Fruit fly (Drosophila melanogaster) whole organism, embryonic: ENCODE measurements around the gene Rsbp15.

Source experiments
- Asciz ChIP-seq: fragments of 200-800 bp; sonication (Bioruptor generic); optimal IDR thresholded peaks from 2 replicates; lab custom pipeline; 2017; ENCODE audit warnings: missing biosample characterization, mild to moderate bottlenecking, missing genetic modification characterization, missing genetic modification reagents
- BEAF-32 ChIP-seq: fragments of 200-800 bp; sonication (Bioruptor generic); optimal IDR thresholded peaks from 3 replicates; lab custom pipeline; 2017; ENCODE audit warnings: missing biosample characterization, missing genetic modification characterization, mild to moderate bottlenecking, moderate library complexity, missing genetic modification reagents
- CG10959 ChIP-seq: fragments of 200-800 bp; sonication (Bioruptor generic); IDR thresholded peaks from 2 replicates; pipeline ENCODE4 v1.3.6; 2022; ENCODE audit warnings: missing biosample characterization, missing genetic modification characterization
- CG12236 ChIP-seq: fragments of 200-800 bp; sonication (Bioruptor generic); optimal IDR thresholded peaks from 2 replicates; lab custom pipeline; 2016; ENCODE audit warnings: missing biosample characterization, missing genetic modification characterization
- CG13287 ChIP-seq: fragments of 200-800 bp; sonication (Bioruptor generic); IDR thresholded peaks from 2 replicates; pipeline ENCODE4 v1.3.6; 2022; ENCODE audit warnings: missing biosample characterization, missing genetic modification characterization; ENCODE audit not compliant: partially characterized antibody
- CG13296 ChIP-seq: fragments of 200-800 bp; sonication (Bioruptor generic); optimal IDR thresholded peaks from 3 replicates; lab custom pipeline; 2018; ENCODE audit warnings: missing biosample characterization, mild to moderate bottlenecking, missing genetic modification characterization
- CG1603 ChIP-seq: fragments of 200-800 bp; sonication (Bioruptor generic); optimal IDR thresholded peaks from 2 replicates; lab custom pipeline; 2019; ENCODE audit warnings: missing biosample characterization, mild to moderate bottlenecking, missing genetic modification characterization, moderate library complexity
- CG1792 ChIP-seq: fragments of 200-800 bp; sonication (Bioruptor generic); optimal IDR thresholded peaks from 2 replicates; lab custom pipeline; 2016; ENCODE audit warnings: missing biosample characterization, missing genetic modification characterization
- CG30403 ChIP-seq: fragments of 200-800 bp; sonication (Bioruptor generic); optimal IDR thresholded peaks from 3 replicates; lab custom pipeline; 2016; ENCODE audit warnings: missing biosample characterization, missing genetic modification characterization
- CG30431 ChIP-seq: fragments of 200-800 bp; sonication (Bioruptor generic); optimal IDR thresholded peaks from 2 replicates; lab custom pipeline; 2017; ENCODE audit warnings: missing biosample characterization, missing genetic modification characterization
- CG31388 ChIP-seq: fragments of 200-800 bp; sonication (Bioruptor generic); optimal IDR thresholded peaks from 2 replicates; lab custom pipeline; 2016; ENCODE audit warnings: missing biosample characterization, missing genetic modification characterization
- CG4328 ChIP-seq: fragments of 200-800 bp; sonication (Bioruptor generic); optimal IDR thresholded peaks from 3 replicates; lab custom pipeline; 2017; ENCODE audit warnings: missing biosample characterization, missing genetic modification reagents, missing genetic modification characterization
- CG6791 ChIP-seq: fragments of 200-800 bp; sonication (Bioruptor generic); IDR thresholded peaks from 3 replicates; pipeline ENCODE4 v1.3.6; 2022; ENCODE audit warnings: missing biosample characterization, missing genetic modification characterization; ENCODE audit not compliant: partially characterized antibody
- CG9797 ChIP-seq: fragments of 200-800 bp; sonication (Bioruptor generic); optimal IDR thresholded peaks from 3 replicates; lab custom pipeline; 2018; ENCODE audit warnings: missing biosample characterization, mild to moderate bottlenecking, missing genetic modification characterization
- Dll ChIP-seq: fragments of 200-800 bp; sonication (Bioruptor generic); IDR thresholded peaks from 4 replicates; pipeline ENCODE4 v1.3.6; 2022; ENCODE audit warnings: missing biosample characterization, missing genetic modification characterization; ENCODE audit not compliant: partially characterized antibody
- Ets65A ChIP-seq: fragments of 200-800 bp; sonication (Bioruptor generic); peaks from one replicate; lab custom pipeline; 2016; ENCODE audit warnings: missing biosample characterization, missing genetic modification characterization
- Gug ChIP-seq: fragments of 200-800 bp; sonication (Bioruptor generic); IDR thresholded peaks from 4 replicates; pipeline ENCODE4 v1.3.6; 2022; ENCODE audit warnings: missing biosample characterization, missing genetic modification characterization
- HLH3B ChIP-seq: fragments of 200-800 bp; sonication (Bioruptor generic); IDR thresholded peaks from 2 replicates; pipeline ENCODE4 v1.3.6; 2022; ENCODE audit warnings: missing biosample characterization, missing genetic modification characterization
- Hmr ChIP-seq: fragments of 200-800 bp; sonication (Bioruptor generic); optimal IDR thresholded peaks from 3 replicates; lab custom pipeline; 2017; ENCODE audit warnings: mild to moderate bottlenecking, missing biosample characterization, missing genetic modification reagents, missing genetic modification characterization
- Hr51 ChIP-seq, 2 experiments: fragments of 200-800 bp; sonication (Bioruptor generic); optimal IDR thresholded peaks; 2 replicates in 1 of 2; 3 replicates in 1 of 2; lab custom pipeline; 2016 to 2018; ENCODE audit warnings: missing biosample characterization in 2 of 2, missing genetic modification characterization in 2 of 2, mild to moderate bottlenecking in 1 of 2, moderate library complexity in 1 of 2
- Jarid2 ChIP-seq: fragments of 200-800 bp; sonication (Bioruptor generic); optimal IDR thresholded peaks from 3 replicates; lab custom pipeline; 2017; ENCODE audit warnings: mild to moderate bottlenecking, missing biosample characterization, missing genetic modification reagents, missing genetic modification characterization
- MESR4 ChIP-seq: fragments of 200-800 bp; sonication (Bioruptor generic); optimal IDR thresholded peaks from 2 replicates; lab custom pipeline; 2018; ENCODE audit warnings: missing biosample characterization, mild to moderate bottlenecking, missing genetic modification characterization, moderate library complexity
- NC2β ChIP-seq: fragments of 200-800 bp; sonication (Bioruptor generic); optimal IDR thresholded peaks from 2 replicates; lab custom pipeline; 2016; ENCODE audit warnings: missing biosample characterization, missing genetic modification characterization
- Nf-YA ChIP-seq: fragments of 200-800 bp; sonication (Bioruptor generic); IDR thresholded peaks from 2 replicates; pipeline ENCODE4 v1.3.6; 2022; ENCODE audit warnings: missing biosample characterization, missing genetic modification characterization
- Oli ChIP-seq: fragments of 200-800 bp; sonication (Bioruptor generic); optimal IDR thresholded peaks from 2 replicates; lab custom pipeline; 2018; ENCODE audit warnings: missing biosample characterization, mild to moderate bottlenecking, missing genetic modification characterization, moderate library complexity
- Side ChIP-seq: fragments of 200-800 bp; sonication (Bioruptor generic); optimal IDR thresholded peaks from 2 replicates; lab custom pipeline; 2016; ENCODE audit warnings: missing biosample characterization, missing genetic modification characterization
- Stat92E ChIP-seq, 3 experiments: fragments of >200 bp in 2 of 3; fragments of 200-800 bp in 1 of 3; sonication (Bioruptor generic) in 1 of 3; optimal IDR thresholded peaks; 2 replicates each; lab custom pipeline; 2017 to 2019; ENCODE audit warnings: missing biosample characterization in 3 of 3, missing genetic modification characterization in 3 of 3, mild to moderate bottlenecking in 1 of 3, moderate library complexity in 1 of 3
- Vsx1 ChIP-seq: fragments of 200-800 bp; sonication (Bioruptor generic); optimal IDR thresholded peaks from 2 replicates; lab custom pipeline; 2017; ENCODE audit warnings: missing biosample characterization, mild to moderate bottlenecking, missing genetic modification characterization, missing genetic modification reagents
- YL-1 ChIP-seq: fragments of 200-800 bp; sonication (Bioruptor generic); optimal IDR thresholded peaks from 3 replicates; lab custom pipeline; 2017; ENCODE audit warnings: missing biosample characterization, mild to moderate bottlenecking, missing genetic modification characterization
- al ChIP-seq: fragments of 200-800 bp; sonication (Bioruptor generic); IDR thresholded peaks from 2 replicates; pipeline ENCODE4 v1.3.6; 2022; ENCODE audit warnings: missing biosample characterization, missing genetic modification characterization
- ap ChIP-seq: fragments of 200-800 bp; sonication (Bioruptor generic); IDR thresholded peaks from 2 replicates; pipeline ENCODE4 v1.3.6; 2022; ENCODE audit warnings: missing biosample characterization, missing genetic modification characterization
- ato ChIP-seq: fragments of 200-800 bp; sonication (Bioruptor generic); IDR thresholded peaks from 2 replicates; pipeline ENCODE4 v1.3.6; 2022; ENCODE audit warnings: missing biosample characterization, missing genetic modification characterization; ENCODE audit not compliant: partially characterized antibody
- bcd ChIP-seq: fragments of 200-800 bp; sonication (Bioruptor generic); optimal IDR thresholded peaks from 2 replicates; lab custom pipeline; 2017; ENCODE audit warnings: missing biosample characterization, mild to moderate bottlenecking, missing genetic modification characterization
- caup ChIP-seq: fragments of 200-800 bp; sonication (Bioruptor generic); optimal IDR thresholded peaks from 3 replicates; lab custom pipeline; 2017; ENCODE audit warnings: missing biosample characterization, mild to moderate bottlenecking, missing genetic modification characterization, moderate library complexity; ENCODE audit not compliant: severe bottlenecking
- dmrt11E ChIP-seq: fragments of 200-800 bp; sonication (Bioruptor generic); optimal IDR thresholded peaks from 3 replicates; lab custom pipeline; 2018; ENCODE audit warnings: missing biosample characterization, mild to moderate bottlenecking, missing genetic modification characterization, moderate library complexity
- dmrt99B ChIP-seq: fragments of 200-800 bp; sonication (Bioruptor generic); optimal IDR thresholded peaks from 2 replicates; lab custom pipeline; 2018; ENCODE audit warnings: missing biosample characterization, mild to moderate bottlenecking, missing genetic modification characterization, moderate library complexity
- fd102C ChIP-seq: fragments of 200-800 bp; sonication (Bioruptor generic); optimal IDR thresholded peaks from 2 replicates; lab custom pipeline; 2018; ENCODE audit warnings: missing biosample characterization, mild to moderate bottlenecking, missing genetic modification characterization, moderate library complexity
- gcm ChIP-seq: fragments of 200-800 bp; sonication (Bioruptor generic); optimal IDR thresholded peaks from 2 replicates; lab custom pipeline; 2019; ENCODE audit warnings: missing biosample characterization, mild to moderate bottlenecking, missing genetic modification characterization, moderate library complexity
- inv ChIP-seq: fragments of 200-800 bp; sonication (Bioruptor generic); IDR thresholded peaks from 2 replicates; pipeline ENCODE4 v1.3.6; 2022; ENCODE audit warnings: missing biosample characterization, missing genetic modification characterization; ENCODE audit not compliant: partially characterized antibody
- lov ChIP-seq, 2 experiments: fragments of 200-800 bp in 1 of 2; fragments of >200 bp in 1 of 2; sonication (Bioruptor generic) in 1 of 2; IDR thresholded peaks in 1 of 2; optimal IDR thresholded peaks in 1 of 2; 2 replicates in 1 of 2; 3 replicates in 1 of 2; pipeline versions ENCODE4 v1.3.6 to Lab custom; 2017 to 2022; ENCODE audit warnings: missing biosample characterization in 1 of 2, missing genetic modification characterization in 1 of 2
- pho ChIP-seq: fragments of 200-800 bp; sonication (Bioruptor generic); optimal IDR thresholded peaks from 2 replicates; lab custom pipeline; 2016; ENCODE audit warnings: missing biosample characterization, missing genetic modification characterization
- pzg ChIP-seq: fragments of 200-800 bp; sonication (Bioruptor generic); optimal IDR thresholded peaks from 3 replicates; lab custom pipeline; 2018; ENCODE audit warnings: missing biosample characterization, mild to moderate bottlenecking, missing genetic modification characterization, moderate library complexity
- repo ChIP-seq: fragments of 200-800 bp; sonication (Bioruptor generic); optimal IDR thresholded peaks from 2 replicates; lab custom pipeline; 2016; ENCODE audit warnings: missing biosample characterization, missing genetic modification characterization
- sens ChIP-seq: fragments of 200-800 bp; sonication (Bioruptor generic); peaks from one replicate; lab custom pipeline; 2016; ENCODE audit warnings: missing biosample characterization, missing genetic modification characterization
- sisA ChIP-seq: fragments of 200-800 bp; sonication (Bioruptor generic); IDR thresholded peaks from 2 replicates; pipeline ENCODE4 v1.3.6; 2022; ENCODE audit warnings: missing biosample characterization, missing genetic modification characterization
- tio ChIP-seq: fragments of 200-800 bp; sonication (Bioruptor generic); optimal IDR thresholded peaks from 2 replicates; lab custom pipeline; 2017; ENCODE audit warnings: missing biosample characterization, missing genetic modification characterization, inconsistent platforms
- tna ChIP-seq: fragments of 200-800 bp; sonication (Bioruptor generic); IDR thresholded peaks from 2 replicates; pipeline ENCODE4 v1.3.6; 2022; ENCODE audit warnings: missing biosample characterization, missing genetic modification characterization; ENCODE audit not compliant: partially characterized antibody
- vnd ChIP-seq: fragments of 200-800 bp; sonication (Bioruptor generic); IDR thresholded peaks from 3 replicates; pipeline ENCODE4 v1.3.6; 2022; ENCODE audit warnings: missing biosample characterization, missing genetic modification characterization; ENCODE audit not compliant: partially characterized antibody
- zfh1 ChIP-seq: fragments of 200-800 bp; sonication (Bioruptor generic); IDR thresholded peaks from 3 replicates; pipeline ENCODE4 v1.3.6; 2022; ENCODE audit warnings: missing biosample characterization, missing genetic modification characterization

Gene Rsbp15

DNA sequence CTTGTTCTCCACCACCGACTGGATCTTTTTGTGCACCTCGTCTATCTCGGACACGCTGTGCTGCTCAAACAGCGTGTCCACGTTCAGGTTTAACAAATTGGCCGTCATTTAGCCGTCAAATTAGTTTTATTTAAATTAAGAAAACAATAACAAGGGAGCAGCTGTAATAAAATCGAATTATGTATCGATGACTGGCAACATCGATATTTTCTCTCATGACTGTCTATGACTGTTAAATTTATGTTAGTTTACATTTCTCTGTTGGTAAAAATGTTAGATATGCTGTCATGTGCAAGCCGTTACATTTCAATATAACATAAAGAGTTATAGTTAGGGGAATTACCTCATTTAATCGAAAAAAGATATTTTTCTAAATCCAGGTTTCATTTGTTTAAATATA is 2.7 kb upstream of the Rsbp15 start, which contains the start of gene Cog1 (continued):
- TF ChIP-seq Asciz (GFP tag; lab: Kevin White, UChicago) (no peak), CG10959 (GFP tag; lab: Robert Waterston, UW) (no peak), CG12236 (GFP tag; lab: Kevin White, UChicago) (no peak), fd102C (no peak), CG9797 (GFP tag; lab: Kevin White, UChicago) (no peak), Dll (GFP tag; lab: Robert Waterston, UW) (peak; percentile 84), Stat92E (GFP tag; optimal IDR thresholded peaks at IDR 0.05; lab: Kevin White, UChicago) (no peak), Ets65A (GFP tag; lab: Kevin White, UChicago) (no peak), zfh1 (GFP tag; lab: Robert Waterston, UW) (no peak), dmrt99B (no peak), sisA (no peak), Hr51 (GFP tag; optimal IDR thresholded peaks at IDR 0.05; lab: Kevin White, UChicago) (no peak), CG1792 (GFP tag; lab: Kevin White, UChicago) (no peak), gcm (GFP tag; lab: Kevin White, UChicago) (no peak), CG13296 (GFP tag; lab: Kevin White, UChicago) (no peak), inv (GFP tag; lab: Robert Waterston, UW) (peak; percentile 39), CG30403 (GFP tag; lab: Kevin White, UChicago) (no peak), bcd (GFP tag; lab: Kevin White, UChicago) (no peak), Nf-YA (GFP tag; lab: Robert Waterston, UW) (no peak), BEAF-32 (peak; percentile 72), Jarid2 (GFP tag; lab: Kevin White, UChicago) (no peak), MESR4 (GFP tag; lab: Kevin White, UChicago) (peak; percentile 67), ap (no peak), CG30431 (GFP tag; lab: Kevin White, UChicago) (no peak), dmrt11E (no peak), HLH3B (GFP tag; lab: Robert Waterston, UW) (no peak), caup (GFP tag; lab: Kevin White, UChicago) (no peak), YL-1 (GFP tag; lab: Kevin White, UChicago) (peak; percentile 39), repo (GFP tag; lab: Kevin White, UChicago) (no peak), CG31388 (GFP tag; lab: Kevin White, UChicago) (no peak), ato (GFP tag; lab: Robert Waterston, UW) (peak; percentile 55; the same call in 1 of the 2 replicates), NC2β (no peak), CG6791 (GFP tag; lab: Robert Waterston, UW) (peak; percentile 71), al (GFP tag; lab: Robert Waterston, UW) (no peak), sens (GFP tag; lab: Kevin White, UChicago) (peak; percentile 13), Oli (tag; lab: Kevin White, UChicago) (no peak)

DNA sequence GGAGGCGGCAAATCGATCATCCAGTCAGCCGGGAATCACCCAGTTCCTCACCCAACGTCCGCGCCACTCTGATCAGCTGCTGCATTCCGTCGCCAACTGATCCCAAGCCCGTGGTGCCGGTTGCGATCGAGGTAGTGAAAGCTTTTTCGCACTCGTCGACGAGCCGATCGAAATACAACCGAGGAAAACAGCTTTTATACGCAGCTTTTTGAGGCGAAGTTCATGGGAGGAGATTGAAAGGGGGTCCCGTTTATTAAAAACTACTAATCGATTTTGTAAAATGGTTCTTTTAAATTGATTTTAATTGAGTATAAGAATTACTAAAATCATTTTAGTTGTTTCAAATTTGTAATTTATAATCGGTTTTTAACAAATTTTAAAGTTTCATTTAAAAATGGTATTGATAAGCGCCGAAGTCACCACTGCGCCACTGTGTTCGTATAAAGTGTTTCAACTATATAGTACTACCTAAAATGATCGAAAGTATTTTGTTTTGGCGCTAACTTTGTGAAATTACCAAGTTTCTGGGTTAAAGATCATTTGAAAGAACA is 746 bp upstream of the Rsbp15 start, which contains the start of gene CG4860:
Gene CG4860, minus strand, starts transcription at position 99 of the 551 bp plus-strand sequence.
- no peak for TF ChIP-seq tna
- TF ChIP-seq Side (GFP tag; lab: Kevin White, UChicago), result peak; percentile 86
- no peak for TF ChIP-seq vnd (GFP tag; lab: Robert Waterston, UW)
- TF ChIP-seq CG13287 (GFP tag; lab: Robert Waterston, UW), result peak; percentile 10; the same call in 1 of the 2 replicates
- TF ChIP-seq CG4328 (GFP tag; lab: Kevin White, UChicago), result peak; percentile 61
- TF ChIP-seq pho (GFP tag; lab: Kevin White, UChicago), result peak; percentile 85
- peak; percentile 76 for TF ChIP-seq Vsx1 (GFP tag; lab: Kevin White, UChicago)
- peak; percentile 59 for TF ChIP-seq CG1603 (tag; lab: Kevin White, UChicago)
- peak; percentile 93 for TF ChIP-seq Hmr (GFP tag; lab: Kevin White, UChicago)
- TF ChIP-seq pzg (GFP tag; lab: Kevin White, UChicago), result peak; percentile 5
- peak; percentile 78 for TF ChIP-seq tio
- no peak for TF ChIP-seq lov (optimal IDR thresholded peaks at IDR 0.05; lab: Kevin White, UChicago)
- 0 out of 3 replicates have a peak, but pooled peaks have one; percentile 16 for TF ChIP-seq lov (GFP tag; IDR thresholded peaks at IDR 0.05; lab: Robert Waterston, UW)
- peak; percentile 82 for TF ChIP-seq Gug (GFP tag; lab: Robert Waterston, UW)
